Fruit fly (Drosophila melanogaster) whole organism, embryonic: ENCODE results near the gene CG4593.

Experiments used
- BEAF-32 ChIP-seq: fragments of 200-800 bp; sonication (Bioruptor generic); optimal IDR thresholded peaks from 3 replicates; lab custom pipeline; 2017; ENCODE audit warnings: missing biosample characterization, missing genetic modification characterization, mild to moderate bottlenecking, moderate library complexity, missing genetic modification reagents
- Bdp1 ChIP-seq: fragments of 200-800 bp; sonication (Bioruptor generic); optimal IDR thresholded peaks from 3 replicates; lab custom pipeline; 2016; ENCODE audit warnings: missing biosample characterization, missing genetic modification characterization
- Bgb ChIP-seq: fragments of 200-800 bp; sonication (Bioruptor generic); IDR thresholded peaks from 2 replicates; pipeline ENCODE4 v1.3.6; 2022; ENCODE audit warnings: missing biosample characterization, missing genetic modification characterization; ENCODE audit not compliant: partially characterized antibody
- BtbVII ChIP-seq: fragments of 200-800 bp; sonication (Bioruptor generic); optimal IDR thresholded peaks from 3 replicates; lab custom pipeline; 2017; ENCODE audit warnings: missing biosample characterization, mild to moderate bottlenecking, missing genetic modification characterization
- CG10147 ChIP-seq: fragments of 200-800 bp; sonication (Bioruptor generic); optimal IDR thresholded peaks from 2 replicates; lab custom pipeline; 2019; ENCODE audit warnings: missing biosample characterization, mild to moderate bottlenecking, missing genetic modification characterization, moderate library complexity
- CG10565 ChIP-seq: fragments of 200-800 bp; sonication (Bioruptor generic); optimal IDR thresholded peaks from 3 replicates; lab custom pipeline; 2016; ENCODE audit warnings: missing biosample characterization, mild to moderate bottlenecking, missing genetic modification characterization
- CG12236 ChIP-seq: fragments of 200-800 bp; sonication (Bioruptor generic); optimal IDR thresholded peaks from 2 replicates; lab custom pipeline; 2016; ENCODE audit warnings: missing biosample characterization, missing genetic modification characterization
- CG1529 ChIP-seq: fragments of 200-800 bp; sonication (Bioruptor generic); optimal IDR thresholded peaks from 3 replicates; lab custom pipeline; 2018; ENCODE audit warnings: missing biosample characterization, missing genetic modification characterization
- CG15696 ChIP-seq: fragments of 200-800 bp; sonication (Bioruptor generic); optimal IDR thresholded peaks from 2 replicates; lab custom pipeline; 2019; ENCODE audit warnings: missing biosample characterization, mild to moderate bottlenecking, missing genetic modification characterization, moderate library complexity
- CG1792 ChIP-seq: fragments of 200-800 bp; sonication (Bioruptor generic); optimal IDR thresholded peaks from 2 replicates; lab custom pipeline; 2016; ENCODE audit warnings: missing biosample characterization, missing genetic modification characterization
- CG18262 ChIP-seq: fragments of 200-800 bp; optimal IDR thresholded peaks from 3 replicates; lab custom pipeline; 2019; ENCODE audit warnings: missing biosample characterization, mild to moderate bottlenecking, missing genetic modification characterization, moderate library complexity
- CG3065 ChIP-seq: fragments of 200-800 bp; sonication (Bioruptor generic); optimal IDR thresholded peaks from 2 replicates; lab custom pipeline; 2016; ENCODE audit warnings: missing biosample characterization, missing genetic modification characterization
- CG3726 ChIP-seq: fragments of 200-800 bp; sonication (Bioruptor generic); IDR thresholded peaks from 3 replicates; pipeline ENCODE4, ENCODE4 v1.3.6; 2022; ENCODE audit warnings: missing biosample characterization, missing genetic modification characterization
- CG42726 ChIP-seq: fragments of 200-800 bp; sonication (Bioruptor generic); IDR thresholded peaks from 2 replicates; pipeline ENCODE4 v1.3.6; 2022; ENCODE audit warnings: missing biosample characterization, missing genetic modification characterization; ENCODE audit not compliant: partially characterized antibody
- CG4360 ChIP-seq: fragments of 200-800 bp; sonication (Bioruptor generic); IDR thresholded peaks from 2 replicates; pipeline ENCODE4 v1.3.6; 2022; ENCODE audit warnings: missing biosample characterization, missing genetic modification characterization
- CG5180 ChIP-seq: fragments of 200-800 bp; sonication (Bioruptor generic); optimal IDR thresholded peaks from 3 replicates; lab custom pipeline; 2017; ENCODE audit warnings: missing biosample characterization, missing genetic modification characterization, mild to moderate bottlenecking, moderate library complexity, missing genetic modification reagents
- CG7963 ChIP-seq: fragments of 200-800 bp; sonication (Bioruptor generic); IDR thresholded peaks from 3 replicates; pipeline ENCODE4 v1.3.6; 2022; ENCODE audit warnings: missing biosample characterization, missing genetic modification characterization; ENCODE audit not compliant: partially characterized antibody
- CG8281 ChIP-seq: fragments of 200-800 bp; sonication (Bioruptor generic); optimal IDR thresholded peaks from 2 replicates; lab custom pipeline; 2018; ENCODE audit warnings: missing biosample characterization, mild to moderate bottlenecking, missing genetic modification characterization, moderate library complexity
- CG9437 ChIP-seq: fragments of 200-800 bp; sonication (Bioruptor generic); optimal IDR thresholded peaks from 2 replicates; lab custom pipeline; 2018; ENCODE audit warnings: missing biosample characterization, mild to moderate bottlenecking, missing genetic modification characterization
- Chrac-16 ChIP-seq: fragments of 200-800 bp; sonication (Bioruptor generic); optimal IDR thresholded peaks from 3 replicates; lab custom pipeline; 2016; ENCODE audit warnings: missing biosample characterization, missing genetic modification characterization
- Dll ChIP-seq: fragments of 200-800 bp; sonication (Bioruptor generic); IDR thresholded peaks from 4 replicates; pipeline ENCODE4 v1.3.6; 2022; ENCODE audit warnings: missing biosample characterization, missing genetic modification characterization; ENCODE audit not compliant: partially characterized antibody
- GATAe ChIP-seq: fragments of 200-800 bp; sonication (Bioruptor generic); conservative IDR thresholded peaks from 2 replicates; pipeline ENCODE4 v1.3.6; 2022; ENCODE audit warnings: missing biosample characterization, missing genetic modification characterization
- HLH3B ChIP-seq: fragments of 200-800 bp; sonication (Bioruptor generic); IDR thresholded peaks from 2 replicates; pipeline ENCODE4 v1.3.6; 2022; ENCODE audit warnings: missing biosample characterization, missing genetic modification characterization
- HLH4C ChIP-seq: fragments of 200-800 bp; sonication (Bioruptor generic); IDR thresholded peaks from 3 replicates; pipeline ENCODE4 v1.3.6; 2022; ENCODE audit warnings: missing biosample characterization, missing genetic modification characterization; ENCODE audit not compliant: partially characterized antibody
- Hmr ChIP-seq: fragments of 200-800 bp; sonication (Bioruptor generic); optimal IDR thresholded peaks from 3 replicates; lab custom pipeline; 2017; ENCODE audit warnings: mild to moderate bottlenecking, missing biosample characterization, missing genetic modification reagents, missing genetic modification characterization
- MESR4 ChIP-seq: fragments of 200-800 bp; sonication (Bioruptor generic); optimal IDR thresholded peaks from 2 replicates; lab custom pipeline; 2018; ENCODE audit warnings: missing biosample characterization, mild to moderate bottlenecking, missing genetic modification characterization, moderate library complexity
- Max ChIP-seq: fragments of 200-800 bp; sonication (Bioruptor generic); optimal IDR thresholded peaks from 2 replicates; lab custom pipeline; 2016; ENCODE audit warnings: missing biosample characterization, mild to moderate bottlenecking, missing genetic modification characterization
- Mes4 ChIP-seq: fragments of 200-800 bp; sonication (Bioruptor generic); optimal IDR thresholded peaks from 2 replicates; lab custom pipeline; 2016; ENCODE audit warnings: missing biosample characterization, missing genetic modification characterization
- NC2α ChIP-seq: fragments of 200-800 bp; sonication (Bioruptor generic); optimal IDR thresholded peaks from 2 replicates; lab custom pipeline; 2016; ENCODE audit warnings: missing biosample characterization, missing genetic modification characterization
- Nf-YA ChIP-seq: fragments of 200-800 bp; sonication (Bioruptor generic); IDR thresholded peaks from 2 replicates; pipeline ENCODE4 v1.3.6; 2022; ENCODE audit warnings: missing biosample characterization, missing genetic modification characterization
- Six4 ChIP-seq: fragments of 200-800 bp; sonication (Bioruptor generic); optimal IDR thresholded peaks from 2 replicates; lab custom pipeline; 2016; ENCODE audit warnings: missing biosample characterization, missing genetic modification characterization
- Sry-β ChIP-seq: fragments of 200-800 bp; sonication (Bioruptor generic); optimal IDR thresholded peaks from 2 replicates; lab custom pipeline; 2018; ENCODE audit warnings: missing biosample characterization, mild to moderate bottlenecking, missing genetic modification characterization, moderate library complexity
- Usf ChIP-seq: fragments of 200-800 bp; sonication (Bioruptor generic); optimal IDR thresholded peaks from 2 replicates; lab custom pipeline; 2017; ENCODE audit warnings: missing genotype, missing biosample characterization, missing genetic modification characterization
- Vsx1 ChIP-seq: fragments of 200-800 bp; sonication (Bioruptor generic); optimal IDR thresholded peaks from 2 replicates; lab custom pipeline; 2017; ENCODE audit warnings: missing biosample characterization, mild to moderate bottlenecking, missing genetic modification characterization, missing genetic modification reagents
- ab ChIP-seq: fragments of 200-800 bp; sonication (Bioruptor generic); optimal IDR thresholded peaks from 2 replicates; lab custom pipeline; 2016; ENCODE audit warnings: missing biosample characterization, missing genetic modification characterization
- aop ChIP-seq: fragments of 200-800 bp; sonication (Bioruptor generic); IDR thresholded peaks from 2 replicates; pipeline ENCODE4 v1.3.6; 2022; ENCODE audit warnings: missing biosample characterization, missing genetic modification characterization
- cato ChIP-seq: fragments of 200-800 bp; sonication (Bioruptor generic); optimal IDR thresholded peaks from 2 replicates; lab custom pipeline; 2016; ENCODE audit warnings: missing biosample characterization, missing genetic modification characterization, borderline replicate concordance
- dpn ChIP-seq, 2 experiments: fragments of 200-800 bp; sonication (Bioruptor generic); optimal IDR thresholded peaks; 3 replicates each; lab custom pipeline; 2016; ENCODE audit warnings: missing biosample characterization in 2 of 2, missing genetic modification characterization in 2 of 2
- eve ChIP-seq, 2 experiments: fragments of >200 bp; optimal IDR thresholded peaks; 2 replicates each; lab custom pipeline; 2017; ENCODE audit warnings: missing biosample characterization in 2 of 2, missing genetic modification characterization in 2 of 2
- her ChIP-seq: fragments of 200-800 bp; sonication (Bioruptor generic); optimal IDR thresholded peaks from 2 replicates; lab custom pipeline; 2016; ENCODE audit warnings: missing biosample characterization, missing genetic modification characterization
- mam ChIP-seq: fragments of 200-800 bp; sonication (Bioruptor generic); optimal IDR thresholded peaks from 3 replicates; lab custom pipeline; 2016; ENCODE audit warnings: missing biosample characterization, missing genetic modification characterization
- oc ChIP-seq: fragments of 200-800 bp; sonication (Bioruptor generic); optimal IDR thresholded peaks from 2 replicates; lab custom pipeline; 2018; ENCODE audit warnings: missing biosample characterization, mild to moderate bottlenecking, missing genetic modification characterization, moderate library complexity
- run ChIP-seq: fragments of 200-800 bp; sonication (Bioruptor generic); optimal IDR thresholded peaks from 3 replicates; lab custom pipeline; 2018; ENCODE audit warnings: missing biosample characterization, mild to moderate bottlenecking, missing genetic modification characterization
- sens-2 ChIP-seq: fragments of 200-800 bp; sonication (Bioruptor generic); IDR thresholded peaks from 2 replicates; pipeline ENCODE4 v1.3.6; 2022; ENCODE audit warnings: missing biosample characterization, missing genetic modification characterization
- sqz ChIP-seq: fragments of 200-800 bp; sonication (Bioruptor generic); optimal IDR thresholded peaks from 3 replicates; lab custom pipeline; 2018; ENCODE audit warnings: missing biosample characterization, mild to moderate bottlenecking, missing genetic modification characterization
- trem ChIP-seq: fragments of 200-800 bp; optimal IDR thresholded peaks from 3 replicates; lab custom pipeline; 2019; ENCODE audit warnings: missing biosample characterization, mild to moderate bottlenecking, missing genetic modification characterization, moderate library complexity
- ttk ChIP-seq: fragments of 200-800 bp; sonication (Bioruptor generic); IDR thresholded peaks from 2 replicates; pipeline ENCODE4 v2.1.2; 2022; ENCODE audit warnings: missing biosample characterization, missing genetic modification characterization
- zen2 ChIP-seq: fragments of 200-800 bp; sonication (Bioruptor generic); IDR thresholded peaks from 3 replicates; pipeline ENCODE4 v1.3.6; 2022; ENCODE audit warnings: missing biosample characterization, missing genetic modification characterization; ENCODE audit not compliant: partially characterized antibody
- zfh1 ChIP-seq: fragments of 200-800 bp; sonication (Bioruptor generic); IDR thresholded peaks from 3 replicates; pipeline ENCODE4 v1.3.6; 2022; ENCODE audit warnings: missing biosample characterization, missing genetic modification characterization

Gene CG4593

dm6 chrX:6985182-6985851 lies 28.4 kb upstream of the CG4593 start (continued):
- no peak for TF ChIP-seq Sry-β (GFP tag; lab: Kevin White, UChicago)
- peak; percentile 54 for TF ChIP-seq CG1792
- peak; percentile 82 for TF ChIP-seq CG1529 (GFP tag; lab: Kevin White, UChicago)
- no peak for TF ChIP-seq MESR4 (GFP tag; lab: Kevin White, UChicago)
- peak; percentile 53; the same call in 1 of the 2 replicates for TF ChIP-seq sens-2 (GFP tag; lab: Robert Waterston, UW)
- TF ChIP-seq trem (tag; lab: Kevin White, UChicago), result peak; percentile 77
- TF ChIP-seq CG12236 (GFP tag; lab: Kevin White, UChicago), result peak; percentile 76
- peak; percentile 51 for TF ChIP-seq Hmr (GFP tag; lab: Kevin White, UChicago)
- peak; percentile 74 for TF ChIP-seq HLH3B (GFP tag; lab: Robert Waterston, UW)
- TF ChIP-seq Bdp1, result peak; percentile 46
- TF ChIP-seq ttk (GFP tag; lab: Robert Waterston, UW), result peak; percentile 56
- TF ChIP-seq oc, result peak; percentile 73
- peak; percentile 7; the same call in 1 of the 2 replicates for TF ChIP-seq CG4360 (GFP tag; lab: Robert Waterston, UW)
- peak; percentile 85 for TF ChIP-seq zfh1 (GFP tag; lab: Robert Waterston, UW)
- TF ChIP-seq Vsx1, result peak; percentile 66
- TF ChIP-seq CG15696 (tag; lab: Kevin White, UChicago), result peak; percentile 71
- peak; percentile 72 for TF ChIP-seq Mes4 (GFP tag; lab: Kevin White, UChicago)
- peak; percentile 72 for TF ChIP-seq Usf (GFP tag; lab: Kevin White, UChicago)
- TF ChIP-seq zen2 (GFP tag; lab: Robert Waterston, UW), result no peak
- no peak for TF ChIP-seq CG42726
- peak; percentile 63 for TF ChIP-seq CG9437 (GFP tag; lab: Kevin White, UChicago)
- peak; percentile 36 for TF ChIP-seq run (tag; lab: Kevin White, UChicago)
- TF ChIP-seq CG3065 (GFP tag; lab: Kevin White, UChicago), result peak; percentile 37
- TF ChIP-seq BtbVII (GFP tag; lab: Kevin White, UChicago), result no peak
- TF ChIP-seq aop (GFP tag; lab: Robert Waterston, UW), result no peak
- TF ChIP-seq Dll (GFP tag; lab: Robert Waterston, UW), result no peak
- TF ChIP-seq CG18262 (tag; lab: Kevin White, UChicago), result peak; percentile 92
- TF ChIP-seq Six4, result peak; percentile 58
- peak; percentile 47 for TF ChIP-seq CG10147
- TF ChIP-seq dpn (GFP tag; optimal IDR thresholded peaks at IDR 0.05; lab: Kevin White, UChicago), result peak; percentile 64 to 82
- TF ChIP-seq BEAF-32 (GFP tag; lab: Kevin White, UChicago), result no peak
- peak; percentile 43 for TF ChIP-seq NC2α
- peak; percentile 79 for TF ChIP-seq CG3726
- peak; percentile 60; the same call in 1 of the 3 replicates for TF ChIP-seq CG7963 (GFP tag; lab: Robert Waterston, UW)
- TF ChIP-seq mam, result peak; percentile 67
- TF ChIP-seq ab (GFP tag; lab: Kevin White, UChicago), result peak; percentile 20
- no peak for TF ChIP-seq Nf-YA (GFP tag; lab: Robert Waterston, UW)
- no peak for TF ChIP-seq CG8281
- TF ChIP-seq sqz (GFP tag; lab: Kevin White, UChicago), result peak; percentile 73
- peak in 1 of 2 experiments; percentile 91 for TF ChIP-seq eve (GFP tag; optimal IDR thresholded peaks at IDR 0.05; lab: Kevin White, UChicago)
- no peak for TF ChIP-seq GATAe (GFP tag; lab: Robert Waterston, UW)
- TF ChIP-seq CG5180 (GFP tag; lab: Kevin White, UChicago), result peak; percentile 32
- peak; percentile 38 for TF ChIP-seq her (GFP tag; lab: Kevin White, UChicago)
- peak; percentile 80 for TF ChIP-seq Chrac-16 (GFP tag; lab: Kevin White, UChicago)
- TF ChIP-seq cato (GFP tag; lab: Kevin White, UChicago), result peak; percentile 6
- peak; percentile 54; the same call in 2 of the 3 replicates for TF ChIP-seq HLH4C
- no peak for TF ChIP-seq CG10565 (GFP tag; lab: Kevin White, UChicago)
- TF ChIP-seq Max, result peak; percentile 38
- peak; percentile 54; the same call in 1 of the 2 replicates for TF ChIP-seq Bgb (GFP tag; lab: Robert Waterston, UW)
